Worm (Caenorhabditis elegans): ENCODE measurements around the gene K10H10.6.

Gene K10H10.6

DNA sequence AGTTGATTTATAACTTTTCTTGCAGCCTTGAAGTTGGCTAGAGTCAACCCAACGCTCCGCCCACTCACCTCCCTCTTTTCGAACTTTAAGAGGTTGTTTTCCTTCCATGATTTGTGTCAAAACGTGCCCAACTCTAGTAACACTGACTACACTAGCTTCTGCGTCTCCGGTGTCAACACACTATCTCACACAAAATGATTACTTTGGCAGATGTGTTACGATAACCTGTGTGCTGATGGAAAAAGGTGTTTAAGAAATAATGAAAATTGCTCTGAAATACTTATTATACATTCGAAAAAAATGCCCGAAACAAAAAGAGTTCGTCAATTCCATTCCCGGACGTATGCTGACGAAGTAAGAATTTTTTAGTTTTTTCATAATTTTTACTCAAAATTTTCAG lies at the start of gene K10H10.6:
K10H10.6 (plus strand) TSS at position 301 of the 400 bp plus-strand sequence.
- TF ChIP-seq ces-1 (GFP tag; optimal IDR thresholded peaks at IDR 0.05) (no peak), unc-39 (tag; optimal IDR thresholded peaks at IDR 0.05) (no peak), sem-2 (GFP tag; optimal IDR thresholded peaks at IDR 0.05) (no peak), nhr-76 (tag; optimal IDR thresholded peaks at IDR 0.05) (no peak), lin-32 (GFP tag; optimal IDR thresholded peaks at IDR 0.05) (no peak), lin-13 (tag; optimal IDR thresholded peaks at IDR 0.05) (no peak), nhr-2 (tag; optimal IDR thresholded peaks at IDR 0.05) (no peak), ceh-39 (tag; optimal IDR thresholded peaks at IDR 0.05) (no peak), pha-4 (tag; optimal IDR thresholded peaks at IDR 0.05) (no peak), mep-1 (tag; optimal IDR thresholded peaks at IDR 0.05) (no peak), ceh-83 (GFP tag; optimal IDR thresholded peaks at IDR 0.05) (no peak), ham-2 (GFP tag; optimal IDR thresholded peaks at IDR 0.05) (no peak), nhr-12 (tag; optimal IDR thresholded peaks at IDR 0.05) (no peak), blmp-1 (tag; optimal IDR thresholded peaks at IDR 0.05) (no peak), drap-1 (GFP tag; optimal IDR thresholded peaks at IDR 0.05) (no peak), bed-3 (GFP tag; optimal IDR thresholded peaks at IDR 0.05) (no peak), snpc-4 (tag; optimal IDR thresholded peaks at IDR 0.05) (no peak), lsy-2 (tag; optimal IDR thresholded peaks at IDR 0.05) (no peak)

DNA sequence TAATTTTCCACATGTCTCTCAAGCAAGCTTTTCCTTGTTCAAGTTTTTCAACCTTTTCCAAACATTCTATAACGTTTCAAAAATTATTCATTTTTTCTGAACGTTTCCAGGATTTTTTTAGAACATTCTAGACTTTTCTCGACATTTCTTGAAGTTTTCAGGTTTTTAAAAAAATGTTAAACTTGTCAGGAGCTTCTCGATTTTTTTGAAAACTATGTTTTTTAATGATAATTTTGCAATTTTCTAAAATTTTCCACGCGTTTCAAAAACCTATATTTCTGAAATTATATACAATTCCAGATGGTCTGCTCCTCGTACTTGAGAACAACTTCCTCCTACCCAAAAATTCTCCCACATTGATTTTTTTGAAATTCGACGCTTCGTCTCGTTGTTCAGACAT lies 47.8 kb upstream of the K10H10.6 start, which contains the start of gene dmsr-6:
dmsr-6 (plus strand) TSS at position 301 of the 400 bp plus-strand sequence.
- TF ChIP-seq elt-1 (tag; optimal IDR thresholded peaks at IDR 0.05; ENCODE audit: borderline replicate concordance, insufficient read depth): no peak
- no peak for TF ChIP-seq mab-5 (tag; optimal IDR thresholded peaks at IDR 0.05)
- no peak for TF ChIP-seq nhr-237 (tag; optimal IDR thresholded peaks at IDR 0.05)
- no peak for TF ChIP-seq elt-3 (tag; optimal IDR thresholded peaks at IDR 0.05)
- no peak for TF ChIP-seq ces-1 (GFP tag; optimal IDR thresholded peaks at IDR 0.05)

- TF ChIP-seq nhr-237 (tag; optimal IDR thresholded peaks at IDR 0.05): no peak
- peak; percentile 99 for TF ChIP-seq ces-1 (GFP tag; optimal IDR thresholded peaks at IDR 0.05)
These were observed 33.1 kb upstream of the K10H10.6 start for ce11 chrII:14470020-14470419.

- TF ChIP-seq nhr-2 (tag; optimal IDR thresholded peaks at IDR 0.05) (peak; percentile 6), nhr-28 (tag; optimal IDR thresholded peaks at IDR 0.05) (no peak), cnd-1 (tag; optimal IDR thresholded peaks at IDR 0.05) (peak; percentile 30), snpc-4 (tag; optimal IDR thresholded peaks at IDR 0.05) (no peak), tbx-8 (GFP tag; optimal IDR thresholded peaks at IDR 0.05) (no peak), ham-2 (GFP tag; optimal IDR thresholded peaks at IDR 0.05) (no peak), drap-1 (GFP tag; optimal IDR thresholded peaks at IDR 0.05) (peak; percentile 10), M03D4.4 (tag; optimal IDR thresholded peaks at IDR 0.05) (peak; percentile 20), ceh-83 (GFP tag; optimal IDR thresholded peaks at IDR 0.05) (peak; percentile 18)
These were observed 28.4 kb upstream of the K10H10.6 start for ce11 chrII:14474700-14475099.

DNA sequence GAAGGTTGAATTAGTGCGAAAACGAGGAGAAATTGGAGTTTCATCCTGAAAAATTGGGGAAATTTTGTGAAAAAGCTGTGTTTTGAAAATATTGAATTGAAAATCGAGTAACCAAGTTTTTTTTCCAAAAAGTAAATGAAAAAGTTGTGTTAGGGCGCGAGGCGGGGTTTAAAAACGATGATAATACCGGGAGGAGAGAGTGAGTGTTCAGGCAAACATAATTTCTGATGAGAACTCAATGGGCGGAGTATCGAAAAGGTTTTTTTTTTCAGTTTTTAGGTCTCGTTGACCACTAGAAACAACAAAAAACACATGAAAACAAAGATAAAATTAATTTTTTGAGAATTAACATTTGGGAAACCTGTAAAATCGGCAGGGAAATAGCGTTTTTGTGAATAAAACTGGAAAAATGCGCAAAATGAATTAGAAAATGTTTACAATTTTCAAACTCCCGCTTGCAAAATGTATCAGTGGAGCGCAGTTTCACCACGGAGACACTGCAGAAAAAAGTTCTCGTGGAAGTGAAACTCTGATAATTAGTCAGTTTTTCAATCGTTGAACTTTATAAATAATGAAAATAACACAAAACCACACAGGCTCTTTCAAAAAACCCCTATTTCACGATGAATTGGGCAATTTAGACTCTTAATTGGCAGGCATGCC lies 23.4 kb upstream of the K10H10.6 start, which contains the start of gene C13B4.1:
C13B4.1 (minus strand) TSS at position 51 of the 663 bp plus-strand sequence.
- TF ChIP-seq mep-1 (tag; optimal IDR thresholded peaks at IDR 0.05) (peak; percentile 34), unc-62 (GFP tag; optimal IDR thresholded peaks at IDR 0.05) (no peak)

ce11 chrII:14480772-14481171 lies 22.3 kb upstream of the K10H10.6 start:
- TF ChIP-seq tbx-8 (GFP tag; optimal IDR thresholded peaks at IDR 0.05) (no peak), unc-62 (GFP tag; optimal IDR thresholded peaks at IDR 0.05) (peak; percentile 1), zip-8 (tag; optimal IDR thresholded peaks at IDR 0.05) (peak; percentile 38), nhr-237 (tag; optimal IDR thresholded peaks at IDR 0.05) (no peak)

- TF ChIP-seq lin-32 (GFP tag; optimal IDR thresholded peaks at IDR 0.05): no peak
- TF ChIP-seq blmp-1 (tag; optimal IDR thresholded peaks at IDR 0.05): no peak
- no peak for TF ChIP-seq zip-8 (tag; optimal IDR thresholded peaks at IDR 0.05)
- no peak for TF ChIP-seq lin-13 (tag; optimal IDR thresholded peaks at IDR 0.05)
- no peak for TF ChIP-seq drap-1 (GFP tag; optimal IDR thresholded peaks at IDR 0.05)
- no peak for TF ChIP-seq ztf-11 (tag; optimal IDR thresholded peaks at IDR 0.05)
- TF ChIP-seq M03D4.4 (tag; optimal IDR thresholded peaks at IDR 0.05): no peak
- no peak for TF ChIP-seq nhr-12 (tag; optimal IDR thresholded peaks at IDR 0.05)
- TF ChIP-seq tbx-8 (GFP tag; optimal IDR thresholded peaks at IDR 0.05): no peak
- TF ChIP-seq unc-120 (tag; optimal IDR thresholded peaks at IDR 0.05; ENCODE audit: poor library complexity, severe bottlenecking): no peak
These were observed 19.3 kb upstream of the K10H10.6 start for ce11 chrII:14483813-14484212.

All from whole organism, mixed stage, embryonic.